Worm (Caenorhabditis elegans): ENCODE measurements around the gene arrd-10.

The arrd-10 gene

DNA sequence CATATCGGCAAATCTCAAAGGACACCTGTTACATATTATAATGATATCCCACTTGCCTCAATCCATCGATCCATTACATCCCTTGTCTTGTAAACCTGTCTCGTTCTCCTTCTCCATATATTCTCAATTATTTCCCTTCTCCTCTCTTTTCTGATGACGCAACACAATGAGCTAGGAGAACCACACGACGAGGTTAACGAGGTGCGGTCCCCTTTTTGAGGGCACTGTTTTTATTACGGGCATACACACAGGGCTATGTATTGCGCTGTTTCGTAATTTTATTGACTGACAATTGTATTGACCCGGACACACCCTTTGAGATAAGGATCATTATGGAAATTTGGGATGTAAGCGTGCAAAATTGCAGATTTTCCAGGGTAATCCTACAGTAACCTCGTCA lies 38.8 kb downstream of the arrd-10 start:
- TF ChIP-seq unc-62 (GFP tag; optimal IDR thresholded peaks at IDR 0.05) = no peak

DNA sequence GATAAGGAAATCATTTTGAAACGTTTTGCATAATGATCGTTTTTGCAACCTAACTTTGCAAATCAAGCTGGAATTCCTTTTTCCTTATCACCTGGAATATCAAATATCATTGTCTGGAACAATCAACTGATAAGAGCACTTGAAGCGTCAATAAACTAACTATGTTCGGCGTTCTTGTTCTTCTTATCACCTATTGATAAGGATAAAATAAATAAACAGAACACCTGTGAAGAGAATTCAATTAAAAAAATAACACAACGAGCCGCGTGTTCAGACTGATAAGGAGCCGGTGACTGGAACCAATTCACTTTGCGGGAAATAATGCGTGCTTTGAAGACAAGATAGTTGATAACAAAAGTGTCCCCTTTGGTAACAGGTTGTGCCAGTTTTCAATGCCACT lies 40.3 kb downstream of the arrd-10 start, which contains the start of gene cyd-1:
Gene cyd-1, plus strand, starts transcription at position 380 of the 400 bp plus-strand sequence.
- no peak for TF ChIP-seq unc-62 (GFP tag; optimal IDR thresholded peaks at IDR 0.05)

DNA sequence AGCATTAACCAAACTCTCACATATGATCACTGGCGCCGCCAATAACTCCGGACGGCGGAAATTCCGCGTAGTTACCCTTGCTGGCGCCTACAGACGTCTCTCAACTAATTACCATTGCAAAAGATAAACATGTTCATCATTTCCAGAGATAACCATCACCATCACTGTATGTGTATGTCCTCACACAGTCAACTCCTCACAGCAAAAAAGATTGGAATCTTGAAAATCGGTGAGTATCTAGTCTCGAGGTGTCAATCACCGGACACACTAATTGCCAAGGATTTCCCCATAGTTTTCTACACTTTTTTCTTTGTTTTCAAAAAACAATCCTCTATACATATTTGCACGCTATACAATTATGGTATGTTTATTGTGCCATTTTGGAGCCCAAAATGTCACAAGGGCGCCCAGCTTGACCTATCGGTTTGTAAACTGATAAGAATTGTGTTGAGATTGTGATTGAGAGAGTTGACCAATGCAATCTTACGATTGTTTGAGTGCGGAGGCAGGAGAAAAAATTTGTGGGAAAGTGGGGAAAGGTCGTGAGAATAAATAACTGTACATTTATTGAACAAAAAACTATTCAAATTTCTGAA lies 42.2 kb downstream of the arrd-10 start:
- TF ChIP-seq unc-62 (GFP tag; optimal IDR thresholded peaks at IDR 0.05) = no peak

DNA sequence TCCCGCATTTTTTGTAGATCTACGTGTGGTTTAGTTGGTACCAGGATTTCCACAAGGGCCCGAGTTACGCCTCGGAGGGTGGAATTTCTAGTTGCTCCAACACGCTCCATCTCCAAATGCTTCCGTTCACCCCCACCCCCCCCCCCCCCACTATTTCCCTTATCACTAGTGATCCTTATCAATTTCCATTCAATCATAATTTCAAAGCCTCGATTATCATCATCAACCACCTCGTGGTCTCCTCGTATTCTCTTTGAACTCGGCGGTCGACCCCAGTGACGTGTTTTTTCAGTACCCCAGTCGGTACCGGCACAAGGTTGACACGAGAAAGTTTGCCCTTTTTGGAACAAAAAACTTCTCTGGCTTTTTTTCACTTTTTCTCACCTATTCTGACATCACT lies 42.9 kb downstream of the arrd-10 start:
- no peak for TF ChIP-seq unc-62 (GFP tag; optimal IDR thresholded peaks at IDR 0.05)

DNA sequence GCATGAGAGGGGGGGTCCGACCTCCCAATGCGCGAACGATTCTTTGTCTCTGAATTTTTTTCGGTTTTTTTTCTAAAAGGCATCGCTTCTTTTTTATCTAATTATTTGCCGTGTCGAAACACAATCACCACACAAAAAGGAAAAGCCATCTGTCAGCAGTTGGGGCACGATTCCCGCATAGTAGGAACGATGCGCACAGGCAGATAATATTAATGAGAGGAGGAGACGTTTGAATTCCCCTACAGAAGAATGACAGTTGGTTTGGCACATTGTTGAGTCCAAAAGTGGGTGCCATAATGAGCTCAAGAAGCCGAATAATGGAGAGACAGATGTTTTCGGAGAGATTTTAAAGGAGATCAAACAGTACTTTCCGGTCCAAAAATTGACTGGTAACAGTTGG lies 44.8 kb downstream of the arrd-10 start:
- no peak for TF ChIP-seq unc-62 (GFP tag; optimal IDR thresholded peaks at IDR 0.05)

DNA sequence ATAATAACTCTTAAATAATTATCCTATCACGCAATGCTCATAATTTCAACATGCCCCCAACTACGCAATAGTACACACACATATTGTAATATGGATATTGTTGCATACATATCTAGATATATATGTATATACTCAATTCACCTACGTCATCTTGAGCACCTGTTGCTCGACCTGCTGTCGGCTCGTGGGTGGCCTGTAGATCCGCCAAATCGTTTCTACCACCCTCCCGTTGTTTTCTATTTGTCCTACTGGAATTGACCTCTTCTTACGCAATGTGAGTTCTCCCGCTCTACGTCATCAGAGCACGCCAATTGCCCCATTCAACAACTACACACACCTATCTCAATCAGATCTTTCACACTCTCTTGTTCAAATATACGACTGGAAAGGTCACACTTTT lies 45.9 kb downstream of the arrd-10 start:
- no peak for TF ChIP-seq unc-62 (GFP tag; optimal IDR thresholded peaks at IDR 0.05)

DNA sequence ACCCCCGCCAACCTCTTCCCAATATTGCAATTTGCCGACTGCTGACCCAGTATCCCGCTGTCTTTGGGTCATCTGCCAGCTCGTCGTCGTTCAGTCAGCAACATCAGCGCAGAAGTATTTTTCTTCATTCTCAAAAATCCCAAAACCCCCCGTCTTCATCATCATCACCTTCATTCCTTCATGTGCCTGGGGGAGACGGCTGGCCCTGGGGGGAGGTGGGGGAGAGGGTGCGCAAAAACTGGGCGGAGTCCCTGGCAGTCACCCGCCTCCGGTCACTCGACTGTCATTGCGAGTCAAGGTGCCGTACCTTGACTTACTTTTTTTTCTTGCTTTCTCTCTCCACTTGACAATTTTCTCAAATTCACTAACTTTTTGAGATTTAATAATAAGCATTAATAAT lies 47.9 kb downstream of the arrd-10 start:
- TF ChIP-seq unc-62 (GFP tag; optimal IDR thresholded peaks at IDR 0.05) = no peak

DNA sequence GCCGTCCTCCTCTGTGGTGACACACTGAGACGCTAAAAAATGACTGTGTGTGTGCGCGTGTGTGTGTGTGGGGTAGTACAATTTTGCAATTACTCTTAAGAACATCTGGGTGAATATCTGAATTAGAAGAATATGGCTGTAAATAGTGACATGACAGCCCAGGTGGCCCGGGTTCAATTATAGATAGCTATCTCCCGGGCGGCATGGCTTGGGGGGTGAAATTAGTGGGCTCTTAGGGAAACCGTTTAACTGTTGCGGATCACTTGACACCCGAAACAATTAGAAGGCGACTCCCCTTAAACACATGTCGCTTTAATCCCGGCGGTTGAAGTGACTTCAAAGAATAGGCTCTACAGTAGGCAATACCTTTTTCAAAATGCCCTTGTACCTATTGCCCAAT lies 50.3 kb downstream of the arrd-10 start:
- no peak for TF ChIP-seq unc-62 (GFP tag; optimal IDR thresholded peaks at IDR 0.05)

DNA sequence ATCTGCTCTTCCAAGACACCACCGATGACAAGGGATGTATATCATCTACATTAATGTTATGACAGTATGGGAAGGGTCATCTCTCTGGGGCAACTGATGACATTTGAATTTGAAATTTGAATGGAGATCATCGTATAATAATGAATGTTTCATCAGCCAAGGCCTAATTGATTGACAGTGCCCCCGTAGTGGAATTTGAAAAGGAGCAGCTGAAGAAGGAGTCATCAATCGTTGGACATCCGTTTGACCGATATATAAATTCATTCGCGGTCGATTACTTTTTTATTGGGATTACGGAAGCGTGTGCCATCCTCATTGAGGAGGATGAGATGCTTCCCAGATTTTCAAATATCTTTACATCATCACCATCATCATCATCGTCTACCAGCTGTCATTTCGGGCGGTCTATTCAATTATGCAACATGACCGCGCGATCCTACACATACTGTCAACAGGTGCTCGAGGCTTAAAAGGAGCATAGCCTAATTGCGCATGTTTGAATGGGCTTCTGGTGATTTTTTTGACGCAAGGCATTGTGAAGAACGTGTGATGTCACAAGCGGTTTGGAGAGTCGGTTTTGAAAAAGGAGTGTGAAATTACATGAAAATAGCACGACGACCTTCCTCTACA lies 51.2 kb downstream of the arrd-10 start:
- TF ChIP-seq unc-62 (GFP tag; optimal IDR thresholded peaks at IDR 0.05) = no peak

DNA sequence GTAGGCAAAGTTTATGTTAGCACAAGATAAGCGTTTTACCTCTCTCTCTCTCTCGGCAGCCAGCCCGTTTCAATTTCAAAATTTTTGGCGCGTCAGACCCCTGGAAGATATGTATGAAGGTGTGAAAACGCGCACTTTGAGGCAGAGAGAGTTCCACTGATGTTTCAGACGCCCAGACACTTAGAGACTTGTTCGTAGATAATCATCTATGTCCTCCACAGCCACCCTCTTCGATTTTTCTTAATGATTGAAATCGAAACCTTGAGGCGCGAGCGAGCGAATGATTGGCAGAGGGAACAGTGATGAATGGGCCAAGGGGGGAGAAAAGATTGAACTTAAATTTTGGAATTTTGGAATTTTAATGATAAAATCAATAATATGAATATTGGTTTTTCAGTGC lies 51.7 kb downstream of the arrd-10 start:
- TF ChIP-seq unc-62 (GFP tag; optimal IDR thresholded peaks at IDR 0.05) = no peak

DNA sequence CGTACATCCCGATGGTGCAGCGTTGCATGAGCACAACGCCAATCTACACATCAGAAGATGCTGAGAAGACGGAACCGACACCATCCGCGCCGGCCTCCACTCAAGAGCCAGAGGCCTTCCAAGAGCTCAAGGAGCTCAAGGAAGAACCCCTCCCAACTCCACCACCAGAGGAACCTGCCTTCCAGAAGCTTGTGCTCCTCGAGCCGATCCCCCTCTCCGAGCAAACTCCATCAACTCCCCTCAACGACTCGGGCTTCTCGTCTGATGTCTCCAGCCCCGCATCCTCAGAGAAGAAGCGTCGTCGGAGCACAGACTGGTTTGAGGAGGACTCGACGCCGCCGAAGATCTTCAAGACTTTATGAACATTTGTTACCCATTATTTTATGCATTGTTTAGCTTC lies 52.3 kb downstream of the arrd-10 start:
- no peak for TF ChIP-seq unc-62 (GFP tag; optimal IDR thresholded peaks at IDR 0.05)

DNA sequence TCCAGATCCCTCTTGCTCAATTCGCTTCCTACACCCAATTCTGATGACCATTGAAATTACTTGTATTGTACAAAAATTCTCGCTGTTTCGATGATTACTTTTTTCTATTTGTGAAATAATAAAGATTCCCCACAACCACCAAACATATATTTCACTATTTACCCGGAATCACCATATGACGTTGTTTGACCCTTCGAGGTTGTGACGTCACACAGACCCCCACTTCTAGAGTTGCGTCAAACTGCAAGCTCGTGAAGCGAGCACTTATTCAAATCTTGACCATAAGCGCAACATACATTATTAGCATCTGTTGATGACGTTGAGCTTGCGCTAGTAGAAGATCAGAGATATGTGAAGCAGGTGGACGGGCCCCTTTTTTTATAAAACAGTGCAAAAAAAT lies 53.1 kb downstream of the arrd-10 start:
- TF ChIP-seq unc-62 (GFP tag; optimal IDR thresholded peaks at IDR 0.05) = no peak

Data from whole organism, dauer.